Fruit fly (Drosophila melanogaster): ENCODE measurements around the gene SCaMC.

DNA sequence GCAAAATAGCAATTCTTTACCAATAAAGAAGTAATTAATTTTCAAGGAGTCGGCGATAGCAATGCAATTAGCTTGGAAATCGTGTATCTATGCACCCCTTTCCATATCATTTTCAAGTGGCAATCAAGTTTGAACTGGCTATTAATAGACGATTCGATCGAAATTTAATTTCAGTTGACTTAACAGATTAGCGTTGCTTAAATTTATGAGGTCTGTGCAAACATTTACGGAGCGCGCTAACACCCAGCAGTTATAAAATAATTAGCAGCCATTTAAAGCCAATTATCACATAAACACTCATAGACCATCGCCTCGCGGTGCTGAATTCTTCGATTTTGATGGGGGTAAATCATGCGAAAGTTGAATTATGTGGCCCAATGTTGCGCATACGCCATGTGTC is 21.9 kb downstream of the SCaMC start:
- TF ChIP-seq Snoo (tag; optimal IDR thresholded peaks at IDR 0.05) (no peak), gl (tag; optimal IDR thresholded peaks at IDR 0.05) (no peak), CG13204 (GFP tag; optimal IDR thresholded peaks at IDR 0.05) (no peak), CG12605 (GFP tag; IDR thresholded peaks at IDR 0.05) (no peak), EcR (GFP tag; optimal IDR thresholded peaks at IDR 0.05) (no peak), rn (GFP tag; IDR thresholded peaks at IDR 0.05) (no peak), CG10348 (GFP tag; IDR thresholded peaks at IDR 0.05) (no peak), CG17806 (tag; optimal IDR thresholded peaks at IDR 0.05) (no peak), Ets98B (GFP tag; IDR thresholded peaks at IDR 0.05) (no peak)
